Worm (Caenorhabditis elegans) whole organism, L4 larva: ENCODE measurements around the gene nhr-124.

Source experiments
- F26F4.8 ChIP-seq: fragments of 200-800 bp; sonication (Bioruptor generic); conservative IDR thresholded peaks from 2 replicates; pipeline ENCODE4 v1.3.6; 2022; ENCODE audit warnings: missing genetic modification characterization, missing compliant biosample characterization
- Y5F2A.4 ChIP-seq: fragments of 200-800 bp; sonication (Bioruptor generic); optimal IDR thresholded peaks from 2 replicates; lab custom pipeline; 2018; ENCODE audit warnings: mild to moderate bottlenecking, missing genetic modification characterization, missing compliant biosample characterization
- fos-1 ChIP-seq: fragments of 150-350 bp; optimal IDR thresholded peaks from 2 replicates; lab custom pipeline; 2014; ENCODE audit warnings: missing biosample characterization, missing genetic modification characterization
- spr-3 ChIP-seq: fragments of 200-800 bp; sonication (Bioruptor generic); optimal IDR thresholded peaks from 2 replicates; lab custom pipeline; 2018; ENCODE audit warnings: mild to moderate bottlenecking, missing genetic modification characterization, missing compliant biosample characterization
- zag-1 ChIP-seq: fragments of 150-350 bp; optimal IDR thresholded peaks from 2 replicates; lab custom pipeline; 2014; ENCODE audit warnings: missing biosample characterization, missing genetic modification characterization

DNA sequence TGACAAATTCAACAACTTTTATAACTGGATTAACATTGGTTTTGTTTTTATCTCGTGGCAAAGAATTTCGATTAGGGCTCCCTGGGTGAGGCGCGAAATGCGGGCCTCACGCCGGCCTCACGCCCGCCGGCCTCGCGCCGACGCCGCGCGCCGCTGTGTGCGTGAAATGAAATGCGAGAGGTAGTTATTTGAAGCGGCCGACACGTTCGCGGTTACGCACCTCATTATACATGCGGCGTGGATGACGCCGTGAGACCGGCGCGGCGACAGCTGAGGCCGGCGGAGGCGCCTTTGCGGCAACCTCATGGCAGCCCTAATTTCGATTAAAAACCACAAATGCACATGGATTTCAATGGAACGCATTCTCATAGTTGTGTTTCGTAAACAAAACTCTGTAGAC, 41.5 kb upstream of the nhr-124 start:
- no peak for TF ChIP-seq fos-1 (tag; lab: Kevin White, UChicago)
- no peak for TF ChIP-seq Y5F2A.4 (GFP tag; lab: Kevin White, UChicago)
- no peak for TF ChIP-seq zag-1 (tag; lab: Kevin White, UChicago)
- TF ChIP-seq F26F4.8 (GFP tag; lab: Robert Waterston, UW) = no peak
- TF ChIP-seq spr-3 (GFP tag; lab: Kevin White, UChicago) = no peak
